Worm (Caenorhabditis elegans) whole organism, late embryonic: ENCODE measurements around the gene M04B2.7.

Experiments
- C08G9.2 ChIP-seq: sonication (generic microtip); optimal IDR thresholded peaks from 2 replicates; lab custom pipeline; 2016; ENCODE audit warnings: mild to moderate bottlenecking, missing genetic modification characterization, moderate library complexity, missing compliant biosample characterization
- K02D7.2 ChIP-seq: sonication (generic microtip); optimal IDR thresholded peaks from 2 replicates; lab custom pipeline; 2017; ENCODE audit warnings: mild to moderate bottlenecking, missing genetic modification characterization, missing compliant biosample characterization
- T23F11.4 ChIP-seq: fragments of 200-800 bp; sonication (Bioruptor generic); optimal IDR thresholded peaks from 2 replicates; lab custom pipeline; 2018; ENCODE audit warnings: mild to moderate bottlenecking, missing genetic modification characterization, missing compliant biosample characterization
- ahr-1 ChIP-seq: sonication (generic microtip); optimal IDR thresholded peaks from 2 replicates; lab custom pipeline; 2016; ENCODE audit warnings: missing genetic modification characterization, missing compliant biosample characterization
- ama-1 ChIP-seq: fragments of 150-350 bp; optimal IDR thresholded peaks from 2 replicates; lab custom pipeline; 2014
- ceh-2 ChIP-seq: sonication (generic microtip); optimal IDR thresholded peaks from 2 replicates; lab custom pipeline; 2016; ENCODE audit warnings: missing genotype, missing genetic modification characterization, missing compliant biosample characterization
- ceh-24 ChIP-seq: sonication (generic microtip); optimal IDR thresholded peaks from 2 replicates; lab custom pipeline; 2016; ENCODE audit warnings: mild to moderate bottlenecking, missing genetic modification characterization, missing compliant biosample characterization
- ceh-31 ChIP-seq: sonication (generic microtip); optimal IDR thresholded peaks from 2 replicates; lab custom pipeline; 2016; ENCODE audit warnings: missing genetic modification characterization, missing compliant biosample characterization
- ceh-34 ChIP-seq: sonication (generic microtip); optimal IDR thresholded peaks from 2 replicates; lab custom pipeline; 2016; ENCODE audit warnings: mild to moderate bottlenecking, missing genetic modification characterization, missing compliant biosample characterization
- ceh-45 ChIP-seq: fragments of 200-800 bp; sonication (Bioruptor generic); IDR thresholded peaks from 2 replicates; pipeline ENCODE4 v1.3.6; 2022; ENCODE audit warnings: missing genetic modification reagents, missing genetic modification characterization, missing compliant biosample characterization
- ceh-48 ChIP-seq: sonication (generic microtip); optimal IDR thresholded peaks from 2 replicates; lab custom pipeline; 2016; ENCODE audit warnings: missing genetic modification characterization, inconsistent platforms, missing compliant biosample characterization
- ceh-6 ChIP-seq: fragments of 200-800 bp; sonication (Bioruptor generic); optimal IDR thresholded peaks from 2 replicates; lab custom pipeline; 2018; ENCODE audit warnings: mild to moderate bottlenecking, missing genetic modification characterization, missing compliant biosample characterization
- ceh-9 ChIP-seq: sonication (generic microtip); optimal IDR thresholded peaks from 2 replicates; lab custom pipeline; 2016; ENCODE audit warnings: mild to moderate bottlenecking, missing genetic modification characterization, inconsistent platforms, missing compliant biosample characterization
- che-1 ChIP-seq: sonication (generic microtip); optimal IDR thresholded peaks from 2 replicates; lab custom pipeline; 2016; ENCODE audit warnings: mild to moderate bottlenecking, missing genetic modification characterization, missing compliant biosample characterization
- dmd-4 ChIP-seq: sonication (generic microtip); optimal IDR thresholded peaks from 2 replicates; lab custom pipeline; 2016; ENCODE audit warnings: borderline replicate concordance, missing genetic modification characterization, missing compliant biosample characterization
- elt-2 ChIP-seq: sonication (generic microtip); optimal IDR thresholded peaks from 2 replicates; lab custom pipeline; 2016; ENCODE audit warnings: missing genetic modification reagents, missing genetic modification characterization, missing compliant biosample characterization
- elt-4 ChIP-seq: sonication (generic microtip); optimal IDR thresholded peaks from 2 replicates; lab custom pipeline; 2016; ENCODE audit warnings: missing genetic modification characterization, missing compliant biosample characterization
- ets-4 ChIP-seq: sonication (generic microtip); optimal IDR thresholded peaks from 2 replicates; lab custom pipeline; 2016; ENCODE audit warnings: missing genetic modification characterization, missing compliant biosample characterization
- fax-1 ChIP-seq: sonication (generic microtip); optimal IDR thresholded peaks from 2 replicates; lab custom pipeline; 2016; ENCODE audit warnings: missing genotype, missing genetic modification characterization, missing compliant biosample characterization
- hlh-13 ChIP-seq: fragments of 200-800 bp; sonication (Bioruptor generic); optimal IDR thresholded peaks from 2 replicates; lab custom pipeline; 2018; ENCODE audit warnings: mild to moderate bottlenecking, missing genetic modification characterization, missing compliant biosample characterization
- hlh-15 ChIP-seq: sonication (generic microtip); optimal IDR thresholded peaks from 2 replicates; lab custom pipeline; 2016; ENCODE audit warnings: missing genetic modification characterization, missing compliant biosample characterization
- hlh-6 ChIP-seq: sonication (generic microtip); optimal IDR thresholded peaks from 2 replicates; lab custom pipeline; 2016; ENCODE audit warnings: missing genotype, missing genetic modification characterization, missing compliant biosample characterization
- lim-6 ChIP-seq: sonication (generic microtip); optimal IDR thresholded peaks from 2 replicates; lab custom pipeline; 2016; ENCODE audit warnings: missing genetic modification characterization, missing compliant biosample characterization
- lin-11 ChIP-seq: fragments of 200-800 bp; sonication (Bioruptor generic); optimal IDR thresholded peaks from 2 replicates; lab custom pipeline; 2018; ENCODE audit warnings: mild to moderate bottlenecking, missing genetic modification characterization, missing compliant biosample characterization
- mec-3 ChIP-seq: sonication (generic microtip); optimal IDR thresholded peaks from 2 replicates; lab custom pipeline; 2016; ENCODE audit warnings: borderline replicate concordance, missing genetic modification characterization, missing compliant biosample characterization
- nfya-1 ChIP-seq: sonication (generic microtip); optimal IDR thresholded peaks from 2 replicates; lab custom pipeline; 2017; ENCODE audit warnings: missing genetic modification characterization, mild to moderate bottlenecking, missing compliant biosample characterization, antibody characterized with exemption, moderate library complexity
- nhr-11 ChIP-seq: fragments of 150-350 bp; optimal IDR thresholded peaks from 2 replicates; lab custom pipeline; 2014; ENCODE audit warnings: missing biosample characterization, missing genetic modification characterization
- nhr-232 ChIP-seq: sonication (generic microtip); optimal IDR thresholded peaks from 2 replicates; lab custom pipeline; 2016; ENCODE audit warnings: missing genetic modification characterization, missing compliant biosample characterization
- npax-4 ChIP-seq: sonication (generic microtip); optimal IDR thresholded peaks from 2 replicates; lab custom pipeline; 2016; ENCODE audit warnings: missing genetic modification characterization, missing compliant biosample characterization
- pha-4 ChIP-seq: fragments of 150-350 bp; optimal IDR thresholded peaks from 2 replicates; lab custom pipeline; 2018; ENCODE audit warnings: missing biosample characterization, missing genetic modification reagents, missing genetic modification characterization
- ref-2 ChIP-seq: sonication (generic microtip); optimal IDR thresholded peaks from 2 replicates; lab custom pipeline; 2016; ENCODE audit warnings: missing genetic modification characterization, missing compliant biosample characterization
- rnt-1 ChIP-seq: sonication (generic microtip); optimal IDR thresholded peaks from 2 replicates; lab custom pipeline; 2016; ENCODE audit warnings: missing genetic modification characterization, missing compliant biosample characterization
- sox-2 ChIP-seq: fragments of 200-800 bp; sonication (Bioruptor generic); IDR thresholded peaks from 2 replicates; pipeline ENCODE4 v1.3.6; 2022; ENCODE audit warnings: missing genetic modification reagents, missing genetic modification characterization, missing compliant biosample characterization
- sox-4 ChIP-seq: sonication (generic microtip); optimal IDR thresholded peaks from 2 replicates; lab custom pipeline; 2017; ENCODE audit warnings: mild to moderate bottlenecking, missing genetic modification characterization, inconsistent platforms, missing compliant biosample characterization
- syd-9 ChIP-seq: sonication (generic microtip); optimal IDR thresholded peaks from 2 replicates; lab custom pipeline; 2016; ENCODE audit warnings: mild to moderate bottlenecking, missing genetic modification characterization, moderate library complexity, missing compliant biosample characterization
- tbx-2 ChIP-seq: sonication (generic microtip); optimal IDR thresholded peaks from 2 replicates; lab custom pipeline; 2016; ENCODE audit warnings: missing genetic modification characterization, missing compliant biosample characterization
- tbx-7 ChIP-seq: sonication (generic microtip); optimal IDR thresholded peaks from 2 replicates; lab custom pipeline; 2016; ENCODE audit warnings: missing genotype, missing genetic modification characterization, missing compliant biosample characterization
- unc-42 ChIP-seq: sonication (generic microtip); optimal IDR thresholded peaks from 2 replicates; lab custom pipeline; 2016; ENCODE audit warnings: missing genotype, missing genetic modification characterization, missing compliant biosample characterization
- zip-5 ChIP-seq: sonication (generic microtip); optimal IDR thresholded peaks from 2 replicates; lab custom pipeline; 2016; ENCODE audit warnings: missing genetic modification characterization, missing compliant biosample characterization

M04B2.7 gene

ce11 chrIV:11592820-11593219 is 44.2 kb upstream of the M04B2.7 start:
- TF ChIP-seq zip-5 (peak; percentile 66), hlh-6 (tag; lab: Kevin White, UChicago) (no peak), ceh-2 (tag; lab: Kevin White, UChicago) (peak; percentile 36), lim-6 (no peak), C08G9.2 (tag; lab: Kevin White, UChicago) (peak; percentile 55), ahr-1 (tag; lab: Kevin White, UChicago) (no peak), ceh-31 (peak; percentile 12), ets-4 (peak; percentile 44), tbx-7 (tag; lab: Kevin White, UChicago) (no peak)
- TF ChIP-seq, all 69 proteins: peak for 5

- TF ChIP-seq sox-2 (GFP tag; lab: Robert Waterston, UW) = no peak
- TF ChIP-seq unc-42 (tag; lab: Kevin White, UChicago) = no peak
- TF ChIP-seq ceh-9 (tag; lab: Kevin White, UChicago) = no peak
- no peak for TF ChIP-seq ceh-24
- no peak for TF ChIP-seq ahr-1 (tag; lab: Kevin White, UChicago)
- no peak for TF ChIP-seq rnt-1 (tag; lab: Kevin White, UChicago)
- no peak for TF ChIP-seq ama-1 (lab: Kevin White, UChicago)
- TF ChIP-seq hlh-13 (GFP tag; lab: Kevin White, UChicago) = no peak
- no peak for TF ChIP-seq che-1 (tag; lab: Kevin White, UChicago)
- TF ChIP-seq ceh-6 (GFP tag; lab: Kevin White, UChicago) = no peak
- TF ChIP-seq, all 69 proteins: peak for 0
Measured at ce11 chrIV:11592165-11592564, 43.6 kb upstream of the M04B2.7 start, which contains the start of gene spe-36. Gene spe-36 (minus strand): TSS chrIV:11592265.

- TF ChIP-seq dmd-4 (tag; lab: Kevin White, UChicago) (no peak), ceh-24 (no peak), npax-4 (tag; lab: Kevin White, UChicago) (no peak), hlh-13 (GFP tag; lab: Kevin White, UChicago) (no peak), mec-3 (no peak), tbx-2 (tag; lab: Kevin White, UChicago) (no peak), tbx-7 (tag; lab: Kevin White, UChicago) (no peak), unc-42 (tag; lab: Kevin White, UChicago) (no peak)
Measured at ce11 chrIV:11586484-11586883, 37.9 kb upstream of the M04B2.7 start.

ce11 chrIV:11584853-11585252 is 36.3 kb upstream of the M04B2.7 start:
- no peak for TF ChIP-seq ceh-45 (GFP tag; lab: Robert Waterston, UW)
- TF ChIP-seq nfya-1 = no peak
- no peak for TF ChIP-seq nhr-11
- TF ChIP-seq fax-1 (tag; lab: Kevin White, UChicago) = no peak
- TF ChIP-seq ceh-34 (tag; lab: Kevin White, UChicago) = no peak
- no peak for TF ChIP-seq elt-4 (tag; lab: Kevin White, UChicago)
- no peak for TF ChIP-seq ceh-2 (tag; lab: Kevin White, UChicago)
- no peak for TF ChIP-seq K02D7.2 (tag; lab: Kevin White, UChicago)
- TF ChIP-seq tbx-2 (tag; lab: Kevin White, UChicago) = no peak
- TF ChIP-seq syd-9 (tag; lab: Kevin White, UChicago) = no peak
- TF ChIP-seq ceh-9 (tag; lab: Kevin White, UChicago) = no peak
- no peak for TF ChIP-seq ceh-6 (GFP tag; lab: Kevin White, UChicago)
- no peak for TF ChIP-seq pha-4 (tag; lab: Kevin White, UChicago)
- no peak for TF ChIP-seq hlh-15 (tag; lab: Kevin White, UChicago)
- TF ChIP-seq sox-4 = no peak

- no peak for TF ChIP-seq ahr-1 (tag; lab: Kevin White, UChicago)
- TF ChIP-seq nfya-1 = peak; percentile 40
- peak; percentile 48 for TF ChIP-seq ceh-31
- TF ChIP-seq tbx-2 (tag; lab: Kevin White, UChicago) = peak; percentile 65
- no peak for TF ChIP-seq elt-4 (tag; lab: Kevin White, UChicago)
- TF ChIP-seq ceh-45 (GFP tag; lab: Robert Waterston, UW) = 0 out of 2 replicates have a peak, but pooled peaks have one; percentile 37
- TF ChIP-seq elt-2 (tag; lab: Kevin White, UChicago) = peak; percentile 20
- peak; percentile 17 for TF ChIP-seq nhr-232
- no peak for TF ChIP-seq npax-4 (tag; lab: Kevin White, UChicago)
- TF ChIP-seq ref-2 (tag; lab: Kevin White, UChicago) = peak; percentile 15
- TF ChIP-seq ceh-48 = no peak
- TF ChIP-seq ets-4 = no peak
- no peak for TF ChIP-seq K02D7.2 (tag; lab: Kevin White, UChicago)
- peak; percentile 31 for TF ChIP-seq T23F11.4 (GFP tag; lab: Kevin White, UChicago)
- no peak for TF ChIP-seq lin-11 (tag; lab: Kevin White, UChicago)
- peak; percentile 46 for TF ChIP-seq ceh-6 (GFP tag; lab: Kevin White, UChicago)
Measured at ce11 chrIV:11583906-11584378, 35.4 kb upstream of the M04B2.7 start, which contains the start of gene F12F6.1. Gene F12F6.1 (plus strand): TSS chrIV:11583956.
